Fruit fly (Drosophila melanogaster) whole organism, pupa: Measurements from ENCODE around the gene Edc3.

Experiments
- CG10348 ChIP-seq: fragments of 200-800 bp; sonication (Bioruptor generic); IDR thresholded peaks from 2 replicates; pipeline ENCODE4 v1.3.6; 2022; ENCODE audit warnings: missing biosample characterization, missing genetic modification characterization
- CG12605 ChIP-seq: fragments of 200-800 bp; sonication (Bioruptor generic); IDR thresholded peaks from 2 replicates; pipeline ENCODE4 v1.3.6; 2022; ENCODE audit warnings: missing biosample characterization, missing genetic modification characterization
- CG13204 ChIP-seq: fragments of 200-800 bp; sonication (Bioruptor generic); optimal IDR thresholded peaks from 2 replicates; lab custom pipeline; 2018; ENCODE audit warnings: missing biosample characterization, mild to moderate bottlenecking, missing genetic modification characterization, moderate library complexity
- CG14655 ChIP-seq: fragments of 200-800 bp; sonication (Bioruptor generic); optimal IDR thresholded peaks from 3 replicates; lab custom pipeline; 2017; ENCODE audit warnings: mild to moderate bottlenecking, missing biosample characterization, missing genetic modification reagents, missing genetic modification characterization
- CG15710 ChIP-seq: fragments of 200-800 bp; sonication (Bioruptor generic); optimal IDR thresholded peaks from 2 replicates; lab custom pipeline; 2018; ENCODE audit warnings: missing biosample characterization, mild to moderate bottlenecking, missing genetic modification characterization, moderate library complexity
- CG17806 ChIP-seq: fragments of 200-800 bp; sonication (Bioruptor generic); optimal IDR thresholded peaks from 2 replicates; lab custom pipeline; 2018; ENCODE audit warnings: missing biosample characterization, mild to moderate bottlenecking, missing genetic modification characterization, moderate library complexity
- CG32121 ChIP-seq: fragments of 200-800 bp; sonication (Bioruptor generic); IDR thresholded peaks from 2 replicates; pipeline ENCODE4 v1.3.6; 2022; ENCODE audit warnings: missing biosample characterization, missing genetic modification characterization
- CG34367 ChIP-seq: fragments of 200-800 bp; sonication (Bioruptor generic); optimal IDR thresholded peaks from 2 replicates; lab custom pipeline; 2018; ENCODE audit warnings: missing biosample characterization, mild to moderate bottlenecking, missing genetic modification characterization
- CG4496 ChIP-seq: fragments of 200-800 bp; sonication (Bioruptor generic); IDR thresholded peaks from 3 replicates; pipeline ENCODE4 v1.3.6; 2022; ENCODE audit warnings: missing biosample characterization, missing genetic modification characterization
- CG8159 ChIP-seq: fragments of 200-800 bp; sonication (Bioruptor generic); optimal IDR thresholded peaks from 3 replicates; lab custom pipeline; 2018; ENCODE audit warnings: missing biosample characterization, mild to moderate bottlenecking, missing genetic modification characterization, moderate library complexity
- CG8301 ChIP-seq: fragments of 200-800 bp; sonication (Bioruptor generic); optimal IDR thresholded peaks from 2 replicates; lab custom pipeline; 2018; ENCODE audit warnings: missing biosample characterization, mild to moderate bottlenecking, missing genetic modification characterization
- CG9948 ChIP-seq: fragments of 200-800 bp; sonication (Bioruptor generic); optimal IDR thresholded peaks from 2 replicates; lab custom pipeline; 2018; ENCODE audit warnings: missing biosample characterization, mild to moderate bottlenecking, missing genetic modification characterization, moderate library complexity
- D1 ChIP-seq: fragments of 200-800 bp; sonication (Bioruptor generic); optimal IDR thresholded peaks from 2 replicates; lab custom pipeline; 2018; ENCODE audit warnings: missing biosample characterization, mild to moderate bottlenecking, missing genetic modification characterization, moderate library complexity
- EcR ChIP-seq: fragments of 200-800 bp; sonication (Bioruptor generic); optimal IDR thresholded peaks from 3 replicates; lab custom pipeline; 2019; ENCODE audit warnings: missing biosample characterization, missing genetic modification characterization, mild to moderate bottlenecking, moderate library complexity, missing genetic modification reagents
- Ets98B ChIP-seq: fragments of 200-800 bp; sonication (Bioruptor generic); IDR thresholded peaks from 2 replicates; pipeline ENCODE4 v1.3.6; 2022; ENCODE audit warnings: missing biosample characterization, missing genetic modification characterization
- Pif1A ChIP-seq: fragments of 200-800 bp; sonication (Bioruptor generic); optimal IDR thresholded peaks from 3 replicates; lab custom pipeline; 2016; ENCODE audit warnings: missing biosample characterization, missing genetic modification characterization
- Pif1B ChIP-seq: fragments of 200-800 bp; sonication (Bioruptor generic); optimal IDR thresholded peaks from 3 replicates; lab custom pipeline; 2016; ENCODE audit warnings: missing biosample characterization, missing genetic modification characterization
- Snoo ChIP-seq: fragments of 200-800 bp; sonication (Bioruptor generic); optimal IDR thresholded peaks from 3 replicates; lab custom pipeline; 2017; ENCODE audit warnings: missing biosample characterization, mild to moderate bottlenecking, missing genetic modification characterization, inconsistent platforms
- fd96Ca ChIP-seq: fragments of 200-800 bp; sonication (Bioruptor generic); IDR thresholded peaks from 3 replicates; pipeline ENCODE4 v1.3.6; 2022; ENCODE audit warnings: missing biosample characterization, missing genetic modification characterization
- gl ChIP-seq: fragments of 200-800 bp; sonication (Bioruptor generic); optimal IDR thresholded peaks from 2 replicates; lab custom pipeline; 2018; ENCODE audit warnings: missing biosample characterization, mild to moderate bottlenecking, missing genetic modification characterization
- rn ChIP-seq: fragments of 200-800 bp; sonication (Bioruptor generic); IDR thresholded peaks from 2 replicates; pipeline ENCODE4 v1.3.6; 2022; ENCODE audit warnings: missing biosample characterization, missing genetic modification characterization

Gene Edc3

dm6 chr3L:17566335-17567242 is 36.9 kb upstream of the Edc3 start:
- TF ChIP-seq fd96Ca (GFP tag; lab: Robert Waterston, UW) (peak; percentile 79), CG13204 (GFP tag; lab: Kevin White, UChicago) (peak; percentile 92), Ets98B (peak; percentile 83), rn (GFP tag; lab: Robert Waterston, UW) (peak; percentile 65), CG9948 (peak; percentile 80), gl (tag; lab: Kevin White, UChicago) (peak; percentile 45), Pif1A (GFP tag; lab: Kevin White, UChicago) (peak; percentile 80), CG14655 (peak; percentile 75), D1 (peak; percentile 59), CG10348 (peak; percentile 68; the same call in 1 of the 2 replicates), Snoo (tag; lab: Kevin White, UChicago) (peak; percentile 82), CG32121 (GFP tag; lab: Robert Waterston, UW) (peak; percentile 88), CG8159 (tag; lab: Kevin White, UChicago) (peak; percentile 89), Pif1B (GFP tag; lab: Kevin White, UChicago) (peak; percentile 83), CG15710 (tag; lab: Kevin White, UChicago) (peak; percentile 86), CG4496 (peak; percentile 76), CG8301 (tag; lab: Kevin White, UChicago) (peak; percentile 74), EcR (GFP tag; lab: Kevin White, UChicago) (peak; percentile 95), CG34367 (tag; lab: Kevin White, UChicago) (peak; percentile 69), CG12605 (GFP tag; lab: Robert Waterston, UW) (no peak; the same call in 1 of the 2 replicates), CG17806 (peak; percentile 78)

- TF ChIP-seq Snoo (tag; lab: Kevin White, UChicago) = peak; percentile 51
- TF ChIP-seq CG10348 = no peak
- TF ChIP-seq CG8301 (tag; lab: Kevin White, UChicago) = no peak
- TF ChIP-seq CG14655 = no peak
- peak; percentile 39 for TF ChIP-seq gl (tag; lab: Kevin White, UChicago)
- TF ChIP-seq CG17806 = no peak
- peak; percentile 64; the same call in 1 of the 3 replicates for TF ChIP-seq fd96Ca (GFP tag; lab: Robert Waterston, UW)
- no peak for TF ChIP-seq D1
- TF ChIP-seq rn (GFP tag; lab: Robert Waterston, UW) = no peak
- peak; percentile 88 for TF ChIP-seq CG13204 (GFP tag; lab: Kevin White, UChicago)
- peak; percentile 72; the same call in 1 of the 2 replicates for TF ChIP-seq Ets98B
- TF ChIP-seq Pif1B (GFP tag; lab: Kevin White, UChicago) = peak; percentile 49
- no peak for TF ChIP-seq CG15710 (tag; lab: Kevin White, UChicago)
- peak; percentile 48; the same call in 1 of the 3 replicates for TF ChIP-seq CG4496
- peak; percentile 99 for TF ChIP-seq EcR (GFP tag; lab: Kevin White, UChicago)
- TF ChIP-seq Pif1A (GFP tag; lab: Kevin White, UChicago) = no peak
- TF ChIP-seq CG12605 (GFP tag; lab: Robert Waterston, UW) = peak; percentile 57; the same call in 1 of the 2 replicates
- no peak for TF ChIP-seq CG34367 (tag; lab: Kevin White, UChicago)
- TF ChIP-seq CG8159 (tag; lab: Kevin White, UChicago) = no peak
- no peak for TF ChIP-seq CG9948
- peak; percentile 43; the same call in 1 of the 2 replicates for TF ChIP-seq CG32121 (GFP tag; lab: Robert Waterston, UW)
These were observed 34.0 kb upstream of the Edc3 start for dm6 chr3L:17563536-17564257.

dm6 chr3L:17563133-17563532 is 33.5 kb upstream of the Edc3 start:
- no peak for TF ChIP-seq CG13204 (GFP tag; lab: Kevin White, UChicago)
- no peak for TF ChIP-seq gl (tag; lab: Kevin White, UChicago)
- TF ChIP-seq CG14655 = no peak
- TF ChIP-seq CG32121 (GFP tag; lab: Robert Waterston, UW) = no peak
- no peak for TF ChIP-seq Pif1B (GFP tag; lab: Kevin White, UChicago)
- TF ChIP-seq CG8159 (tag; lab: Kevin White, UChicago) = peak; percentile 30
- no peak for TF ChIP-seq Ets98B

- TF ChIP-seq CG13204 (GFP tag; lab: Kevin White, UChicago) (peak; percentile 39), CG10348 (no peak)
These were observed 32.6 kb upstream of the Edc3 start for dm6 chr3L:17562263-17562662.

dm6 chr3L:17557215-17557904 is 27.7 kb upstream of the Edc3 start, which contains the start of gene CycT:
Gene CycT, minus strand, starts transcription at chr3L:17557788.
- TF ChIP-seq CG9948 = no peak
- TF ChIP-seq Ets98B = no peak; the same call in 1 of the 2 replicates
- peak; percentile 59 for TF ChIP-seq Snoo (tag; lab: Kevin White, UChicago)
- no peak for TF ChIP-seq CG12605 (GFP tag; lab: Robert Waterston, UW)
- TF ChIP-seq CG34367 (tag; lab: Kevin White, UChicago) = no peak
- TF ChIP-seq CG13204 (GFP tag; lab: Kevin White, UChicago) = no peak
- TF ChIP-seq fd96Ca (GFP tag; lab: Robert Waterston, UW) = no peak; the same call in 2 of the 3 replicates
- peak; percentile 46; the same call in 2 of the 3 replicates for TF ChIP-seq CG4496
- no peak for TF ChIP-seq gl (tag; lab: Kevin White, UChicago)
- TF ChIP-seq Pif1A (GFP tag; lab: Kevin White, UChicago) = no peak
- no peak for TF ChIP-seq CG8159 (tag; lab: Kevin White, UChicago)
- TF ChIP-seq EcR (GFP tag; lab: Kevin White, UChicago) = peak; percentile 16
- TF ChIP-seq, all 21 proteins: peak for 3
